Fruit fly (Drosophila melanogaster): ENCODE data around the gene mAChR-C.

The mAChR-C gene

DNA sequence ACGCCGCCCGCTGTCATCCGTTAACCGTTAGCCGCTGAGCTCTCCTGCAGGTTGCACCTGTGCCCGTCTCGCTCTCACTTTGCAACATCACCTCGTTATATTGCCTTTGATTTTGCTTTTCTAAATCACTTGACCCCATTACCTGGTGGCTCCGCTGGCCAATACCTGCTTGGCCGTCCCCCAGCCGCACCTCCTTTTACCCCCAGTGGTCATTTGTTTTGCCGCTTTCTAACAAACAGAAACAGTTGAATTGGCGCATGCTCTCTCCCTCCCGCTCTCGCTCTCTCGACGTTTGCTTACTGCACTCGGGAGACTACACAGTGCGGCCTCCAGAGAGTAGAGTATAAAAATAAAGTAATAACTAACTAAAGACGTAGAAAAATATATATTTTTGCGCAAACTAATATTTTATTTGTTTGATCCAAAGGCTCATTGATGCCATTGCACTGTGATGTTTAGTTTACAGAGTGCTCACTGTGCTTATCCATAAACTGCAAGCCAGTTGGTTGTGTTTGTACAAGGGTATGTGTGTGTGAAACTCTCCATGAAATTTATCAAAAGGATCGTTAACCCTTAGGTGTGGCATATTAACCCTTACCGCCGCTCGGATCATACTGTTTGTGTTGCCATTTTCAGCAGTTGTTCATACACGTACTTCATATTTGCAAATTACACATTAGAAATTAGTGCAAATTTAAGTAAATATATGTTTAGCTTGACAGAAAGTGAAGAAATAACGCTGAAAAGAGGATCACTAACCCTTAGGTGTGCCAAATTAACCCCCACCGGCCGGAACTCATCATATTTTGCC lies 27.8 kb downstream of the mAChR-C start:
- peak; percentile 81 for TF ChIP-seq Dll (optimal IDR thresholded peaks at IDR 0.05)
- TF ChIP-seq EcR (GFP tag; optimal IDR thresholded peaks at IDR 0.05): no peak

DNA sequence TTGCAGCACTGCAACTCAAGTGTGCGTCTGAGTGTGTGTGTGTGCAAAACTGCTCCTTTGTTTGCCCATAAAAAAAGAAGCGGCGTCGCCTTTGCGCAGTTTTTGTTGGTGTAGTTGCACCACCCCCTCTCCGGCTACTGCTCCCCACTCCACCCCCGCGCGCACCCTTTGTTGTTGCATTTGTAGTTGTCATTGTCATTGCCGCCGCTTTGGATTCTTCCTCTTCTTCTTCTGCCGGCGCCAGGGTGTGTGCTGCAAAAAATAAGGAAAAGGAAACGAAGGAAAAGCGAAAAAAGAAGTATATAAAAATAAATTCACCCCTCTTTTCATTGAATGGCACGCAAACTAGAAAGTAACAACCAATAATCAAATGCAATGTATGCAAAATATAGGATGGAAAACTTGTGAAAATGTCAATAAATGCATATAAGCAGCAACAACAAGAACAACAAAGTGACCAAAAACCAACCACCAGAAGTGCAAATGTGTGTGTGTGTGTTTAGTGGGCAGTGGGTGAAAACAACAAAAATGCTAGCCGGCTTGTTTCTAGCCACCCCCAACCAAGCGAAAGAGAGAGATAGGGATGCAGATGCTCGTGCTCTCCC lies 28.5 kb downstream of the mAChR-C start:
- no peak for TF ChIP-seq pan (optimal IDR thresholded peaks at IDR 0.05)
- no peak for TF ChIP-seq Dll (optimal IDR thresholded peaks at IDR 0.05)
- no peak for TF ChIP-seq CG8478 (optimal IDR thresholded peaks at IDR 0.05)
- no peak for TF ChIP-seq EcR (GFP tag; optimal IDR thresholded peaks at IDR 0.05)
- no peak for TF ChIP-seq usp (GFP tag; optimal IDR thresholded peaks at IDR 0.05)
- no peak for TF ChIP-seq psq (optimal IDR thresholded peaks at IDR 0.05)

DNA sequence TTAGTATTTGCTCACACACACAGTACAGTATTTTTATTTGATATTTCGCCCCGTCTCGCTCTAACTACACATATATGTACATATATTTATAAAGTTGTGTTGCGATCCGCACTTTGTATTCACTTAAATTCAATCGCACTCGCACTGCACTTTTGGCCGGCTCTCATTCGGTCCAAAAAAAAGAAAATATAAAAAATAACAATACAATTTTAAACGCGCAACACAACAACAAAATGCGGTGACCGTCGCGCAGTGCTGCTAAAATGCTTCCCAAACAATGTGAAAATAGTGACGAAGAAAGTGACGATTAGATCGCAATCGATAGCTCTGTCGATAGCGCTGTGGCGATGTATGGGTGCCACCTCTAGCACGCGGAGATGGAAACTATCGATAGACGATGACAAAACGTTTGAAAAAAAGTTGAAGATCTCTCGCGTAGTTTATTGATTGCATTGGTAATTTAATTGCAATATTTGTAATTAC lies 29.1 kb downstream of the mAChR-C start, which contains the start of the genes C3G and pod1:
Gene C3G (minus strand): TSS at position 282 of the 483 bp plus-strand sequence.
Gene pod1 (plus strand): TSS at position 373 of the 483 bp plus-strand sequence.
- no peak for TF ChIP-seq EcR (GFP tag; optimal IDR thresholded peaks at IDR 0.05)
- TF ChIP-seq CG8478 (optimal IDR thresholded peaks at IDR 0.05): no peak
- TF ChIP-seq usp (GFP tag; optimal IDR thresholded peaks at IDR 0.05): no peak
- TF ChIP-seq pan (optimal IDR thresholded peaks at IDR 0.05): no peak
- TF ChIP-seq psq (optimal IDR thresholded peaks at IDR 0.05): no peak
- TF ChIP-seq Dll (optimal IDR thresholded peaks at IDR 0.05): no peak

DNA sequence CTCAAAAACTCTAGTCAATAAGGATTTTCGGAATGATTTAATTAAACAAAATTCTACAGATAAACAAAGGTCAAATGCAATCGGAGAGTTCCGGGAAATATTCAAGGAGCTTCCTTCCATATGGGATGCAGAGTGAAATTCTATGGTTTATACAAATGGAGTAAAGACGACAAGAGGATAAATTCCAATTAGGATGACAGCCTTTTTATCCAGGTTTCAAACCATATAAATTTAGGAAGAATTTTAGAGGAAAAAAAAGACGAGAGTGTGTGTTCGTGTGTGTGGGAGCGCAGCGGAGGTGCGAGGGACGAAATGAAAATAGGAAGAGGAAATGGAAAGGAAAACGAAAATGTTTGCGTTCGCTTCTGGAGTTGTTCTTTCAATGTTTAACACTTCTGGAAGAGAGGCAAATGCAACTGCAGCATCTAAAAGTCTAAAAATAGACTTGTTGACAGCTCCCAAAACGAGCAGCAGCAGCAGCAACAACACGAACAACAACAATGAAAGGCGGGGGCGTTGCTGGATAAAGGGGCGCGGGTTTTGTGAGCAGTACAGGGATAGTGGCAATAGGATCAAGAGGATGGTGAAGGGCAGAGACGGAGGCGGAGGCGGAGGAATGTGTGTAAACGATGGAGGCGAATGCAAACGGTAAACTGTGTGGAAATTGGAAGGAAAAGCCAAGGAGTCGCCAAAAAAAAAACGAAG lies 30.0 kb downstream of the mAChR-C start:
- no peak for TF ChIP-seq Dll (optimal IDR thresholded peaks at IDR 0.05)
- TF ChIP-seq usp (GFP tag; optimal IDR thresholded peaks at IDR 0.05): no peak
- no peak for TF ChIP-seq psq (optimal IDR thresholded peaks at IDR 0.05)
- no peak for TF ChIP-seq CG8478 (optimal IDR thresholded peaks at IDR 0.05)
- no peak for TF ChIP-seq EcR (GFP tag; optimal IDR thresholded peaks at IDR 0.05)
- no peak for TF ChIP-seq pan (optimal IDR thresholded peaks at IDR 0.05)

DNA sequence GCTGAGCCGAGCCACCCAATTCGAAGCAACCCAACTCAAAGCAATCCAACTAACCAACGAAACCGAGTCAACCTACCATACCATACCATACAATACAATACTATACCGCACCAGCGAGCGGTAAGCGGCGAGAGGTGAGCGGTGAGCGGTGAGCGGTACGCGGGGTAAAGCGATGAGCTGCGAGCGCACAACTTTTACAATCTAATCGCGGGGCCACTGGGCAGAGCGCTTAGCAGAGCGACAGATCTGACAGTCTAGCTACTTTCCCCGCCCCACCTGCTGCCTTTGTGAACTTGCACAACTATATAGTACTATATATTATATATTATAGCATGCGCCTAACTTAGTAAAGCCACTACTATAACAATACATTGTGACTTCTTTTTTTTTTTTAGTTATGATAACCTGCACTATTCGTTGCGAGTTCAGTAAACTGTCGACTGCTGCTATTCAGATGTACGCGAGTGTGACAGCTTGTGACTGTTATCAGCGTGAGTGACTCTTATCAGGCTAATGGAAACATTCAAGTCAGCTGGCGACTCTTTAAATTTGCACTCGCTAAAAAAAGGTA lies 31.7 kb downstream of the mAChR-C start:
- no peak for TF ChIP-seq psq (optimal IDR thresholded peaks at IDR 0.05)
- TF ChIP-seq Dll (optimal IDR thresholded peaks at IDR 0.05): no peak
- TF ChIP-seq CG8478 (optimal IDR thresholded peaks at IDR 0.05): no peak
- no peak for TF ChIP-seq pan (optimal IDR thresholded peaks at IDR 0.05)
- TF ChIP-seq EcR (GFP tag; optimal IDR thresholded peaks at IDR 0.05): no peak
- TF ChIP-seq usp (GFP tag; optimal IDR thresholded peaks at IDR 0.05): no peak

dm6 chrX:6799261-6800022 lies 33.0 kb downstream of the mAChR-C start:
- TF ChIP-seq CG8478 (optimal IDR thresholded peaks at IDR 0.05) (no peak), usp (GFP tag; optimal IDR thresholded peaks at IDR 0.05) (no peak), psq (optimal IDR thresholded peaks at IDR 0.05) (no peak), EcR (GFP tag; optimal IDR thresholded peaks at IDR 0.05) (no peak), pan (optimal IDR thresholded peaks at IDR 0.05) (no peak), Dll (optimal IDR thresholded peaks at IDR 0.05) (no peak)

DNA sequence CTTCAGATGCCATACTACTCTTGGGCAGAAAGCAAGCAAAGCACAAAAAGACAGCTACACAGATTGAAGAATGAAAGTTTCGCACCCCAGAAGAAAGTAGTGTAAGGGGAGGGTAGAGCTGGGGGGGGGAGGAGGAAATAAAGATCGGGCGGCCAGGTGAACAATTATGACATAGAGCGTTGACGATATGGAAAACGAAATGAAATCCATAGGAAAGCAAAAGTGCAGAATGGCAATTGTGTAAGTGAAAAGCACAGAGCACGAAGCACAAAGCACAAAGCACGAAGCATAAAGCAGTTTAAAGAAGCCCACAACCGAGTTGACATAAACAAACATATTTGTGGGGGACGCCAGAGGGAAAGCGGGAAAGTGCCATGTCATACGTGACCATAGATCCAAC lies 35.5 kb downstream of the mAChR-C start:
- TF ChIP-seq CG8478 (optimal IDR thresholded peaks at IDR 0.05) (no peak), pan (optimal IDR thresholded peaks at IDR 0.05) (no peak), Dll (optimal IDR thresholded peaks at IDR 0.05) (no peak), psq (optimal IDR thresholded peaks at IDR 0.05) (no peak), EcR (GFP tag; optimal IDR thresholded peaks at IDR 0.05) (no peak), usp (GFP tag; optimal IDR thresholded peaks at IDR 0.05) (no peak)

DNA sequence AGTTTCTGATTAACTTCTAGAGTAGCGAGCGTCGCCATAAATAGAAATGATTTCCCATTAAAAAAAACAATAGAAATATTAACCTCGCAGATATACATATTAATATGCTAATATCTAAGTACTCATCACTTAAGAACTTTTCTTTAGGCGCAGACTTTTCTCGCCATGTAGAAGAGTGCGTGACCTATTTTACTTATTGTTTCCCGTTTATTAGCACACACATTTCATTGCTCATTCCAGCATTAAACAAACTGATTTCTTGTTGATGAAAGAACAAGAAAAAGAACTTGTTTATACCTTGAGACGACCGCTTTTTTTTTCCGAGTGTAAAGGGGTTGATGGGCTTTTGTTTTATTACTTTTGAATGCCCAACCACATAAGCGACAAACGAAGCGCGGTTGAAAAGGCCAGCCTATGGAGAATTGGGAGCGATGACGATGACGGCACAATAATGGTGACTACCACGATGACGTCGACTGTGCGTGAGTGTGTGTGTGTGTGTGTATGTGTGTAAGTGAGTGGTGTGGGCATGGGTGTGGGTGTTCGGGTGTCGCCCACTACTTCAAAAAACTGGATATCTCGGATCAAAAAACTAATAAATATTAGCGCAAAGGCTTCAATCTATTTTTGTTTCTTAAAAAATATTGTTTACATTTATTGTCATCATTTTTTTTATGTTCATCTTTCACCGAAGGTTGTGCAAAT lies 36.3 kb downstream of the mAChR-C start:
- TF ChIP-seq EcR (GFP tag; optimal IDR thresholded peaks at IDR 0.05) (no peak), pan (optimal IDR thresholded peaks at IDR 0.05) (no peak), CG8478 (optimal IDR thresholded peaks at IDR 0.05) (no peak), usp (GFP tag; optimal IDR thresholded peaks at IDR 0.05) (no peak), Dll (optimal IDR thresholded peaks at IDR 0.05) (no peak), psq (optimal IDR thresholded peaks at IDR 0.05) (no peak)

dm6 chrX:6794826-6795225 lies 37.7 kb downstream of the mAChR-C start:
- TF ChIP-seq CG8478 (optimal IDR thresholded peaks at IDR 0.05) (no peak), pan (optimal IDR thresholded peaks at IDR 0.05) (no peak), Dll (optimal IDR thresholded peaks at IDR 0.05) (no peak), usp (GFP tag; optimal IDR thresholded peaks at IDR 0.05) (no peak), EcR (GFP tag; optimal IDR thresholded peaks at IDR 0.05) (no peak), psq (optimal IDR thresholded peaks at IDR 0.05) (no peak)

DNA sequence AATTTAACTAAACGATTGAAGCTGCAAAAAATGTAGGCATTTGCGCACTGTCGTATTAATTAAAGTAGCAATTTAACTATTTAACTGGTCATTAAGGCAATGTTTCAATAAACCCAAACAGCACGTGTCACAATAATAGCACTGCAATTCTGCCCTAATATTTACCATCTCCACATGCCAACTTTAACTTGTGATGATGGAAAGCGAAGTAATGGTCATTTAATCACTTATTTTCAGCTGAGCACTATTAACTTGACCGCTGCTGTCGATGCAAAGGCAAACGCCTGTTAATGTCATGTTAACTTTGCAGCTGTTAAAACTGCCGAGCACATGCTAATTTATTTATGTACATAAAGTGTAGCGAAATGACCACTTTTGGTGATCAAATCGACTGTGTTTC lies 38.3 kb downstream of the mAChR-C start:
- no peak for TF ChIP-seq EcR (GFP tag; optimal IDR thresholded peaks at IDR 0.05)
- TF ChIP-seq psq (optimal IDR thresholded peaks at IDR 0.05): no peak
- TF ChIP-seq usp (GFP tag; optimal IDR thresholded peaks at IDR 0.05): no peak
- TF ChIP-seq pan (optimal IDR thresholded peaks at IDR 0.05): no peak
- TF ChIP-seq CG8478 (optimal IDR thresholded peaks at IDR 0.05): no peak
- TF ChIP-seq Dll (optimal IDR thresholded peaks at IDR 0.05): no peak
